Fruit fly (Drosophila melanogaster): ENCODE measurements around the gene CG2685.

The CG2685 gene

DNA sequence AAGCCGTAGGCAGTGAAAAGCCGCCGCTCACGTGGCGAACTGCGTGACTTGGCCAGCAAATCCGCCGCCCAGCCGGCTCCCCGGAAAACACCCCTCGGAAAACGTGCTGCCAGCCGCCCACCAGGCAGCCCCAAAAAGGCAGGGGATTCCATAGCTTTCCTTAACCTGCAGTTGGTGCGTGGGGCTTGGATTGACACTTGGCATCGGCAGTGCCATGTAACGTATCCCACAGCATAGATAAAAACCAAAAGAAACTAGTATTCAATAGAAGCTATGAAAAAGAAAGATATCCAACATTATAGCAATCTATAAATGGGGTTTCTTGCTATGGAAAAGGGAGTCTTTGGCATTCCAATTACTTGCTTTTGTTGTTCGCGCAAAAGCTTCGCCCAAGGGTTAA is 28.7 kb downstream of the CG2685 start:
- TF ChIP-seq CG12605 (GFP tag; IDR thresholded peaks at IDR 0.05) (no peak), CG34367 (tag; optimal IDR thresholded peaks at IDR 0.05) (no peak), CG9948 (tag; optimal IDR thresholded peaks at IDR 0.05) (no peak), Ets98B (GFP tag; IDR thresholded peaks at IDR 0.05) (no peak), CG4496 (GFP tag; IDR thresholded peaks at IDR 0.05) (no peak), Pif1B (GFP tag; optimal IDR thresholded peaks at IDR 0.05) (no peak), Pif1A (GFP tag; optimal IDR thresholded peaks at IDR 0.05) (peak; percentile 8), CG17806 (tag; optimal IDR thresholded peaks at IDR 0.05) (no peak), EcR (GFP tag; optimal IDR thresholded peaks at IDR 0.05) (no peak), CG15710 (tag; optimal IDR thresholded peaks at IDR 0.05) (no peak), CG32121 (GFP tag; IDR thresholded peaks at IDR 0.05) (peak; percentile 58), CG8301 (tag; optimal IDR thresholded peaks at IDR 0.05) (peak; percentile 3), fd96Ca (GFP tag; IDR thresholded peaks at IDR 0.05) (no peak), rn (GFP tag; IDR thresholded peaks at IDR 0.05) (no peak), CG10348 (GFP tag; IDR thresholded peaks at IDR 0.05) (no peak), CG14655 (GFP tag; optimal IDR thresholded peaks at IDR 0.05) (no peak), D1 (tag; optimal IDR thresholded peaks at IDR 0.05) (no peak), CG13204 (GFP tag; optimal IDR thresholded peaks at IDR 0.05) (no peak), gl (tag; optimal IDR thresholded peaks at IDR 0.05) (no peak), Snoo (tag; optimal IDR thresholded peaks at IDR 0.05) (no peak), CG8159 (tag; optimal IDR thresholded peaks at IDR 0.05) (no peak)

DNA sequence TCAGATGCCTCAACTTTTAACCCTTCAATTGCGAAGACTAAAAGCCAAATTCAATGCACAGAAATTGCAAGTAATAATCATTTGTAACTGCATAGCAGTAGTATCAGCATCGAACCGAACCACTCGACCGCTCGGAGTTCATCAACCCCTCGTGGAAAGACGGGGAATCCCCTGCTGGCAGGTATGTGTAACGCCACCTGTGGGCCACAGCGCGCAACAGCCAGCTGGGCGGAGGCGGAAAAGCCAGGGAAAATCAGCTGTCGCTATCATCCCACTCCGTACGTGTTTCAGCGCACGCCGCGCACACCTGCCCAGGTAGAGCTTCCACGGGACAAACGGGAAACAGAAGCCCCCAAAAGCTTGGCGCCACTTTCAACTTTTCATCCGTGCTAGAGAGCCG is 29.3 kb downstream of the CG2685 start:
- TF ChIP-seq gl (tag; optimal IDR thresholded peaks at IDR 0.05) (no peak), EcR (GFP tag; optimal IDR thresholded peaks at IDR 0.05) (peak; percentile 71)

DNA sequence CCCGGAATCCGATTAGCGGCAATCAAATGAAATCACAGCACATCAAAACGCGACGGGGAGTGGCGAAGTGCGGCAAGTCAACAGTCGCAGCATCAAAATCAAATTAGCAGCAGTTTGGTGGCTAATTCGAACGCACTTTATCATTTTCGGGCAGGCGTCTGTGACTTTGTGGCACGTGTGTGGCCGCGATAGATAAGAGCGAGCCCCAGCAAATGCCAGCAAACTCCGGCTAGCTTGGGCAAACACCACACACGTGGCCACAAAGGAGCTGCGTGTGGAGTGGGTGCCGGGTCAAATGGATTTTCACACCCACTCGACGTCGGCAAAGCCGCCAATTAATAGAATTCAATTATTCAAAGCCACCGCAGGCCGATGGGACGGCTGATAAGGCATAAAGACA is 29.8 kb downstream of the CG2685 start:
- TF ChIP-seq CG12605 (GFP tag; IDR thresholded peaks at IDR 0.05) (no peak), CG32121 (GFP tag; IDR thresholded peaks at IDR 0.05) (no peak), CG17806 (tag; optimal IDR thresholded peaks at IDR 0.05) (no peak), CG34367 (tag; optimal IDR thresholded peaks at IDR 0.05) (no peak), CG15710 (tag; optimal IDR thresholded peaks at IDR 0.05) (no peak), D1 (tag; optimal IDR thresholded peaks at IDR 0.05) (no peak), CG8301 (tag; optimal IDR thresholded peaks at IDR 0.05) (no peak), CG4496 (GFP tag; IDR thresholded peaks at IDR 0.05) (no peak), gl (tag; optimal IDR thresholded peaks at IDR 0.05) (no peak), CG10348 (GFP tag; IDR thresholded peaks at IDR 0.05) (no peak), CG14655 (GFP tag; optimal IDR thresholded peaks at IDR 0.05) (no peak), Pif1B (GFP tag; optimal IDR thresholded peaks at IDR 0.05) (no peak), CG13204 (GFP tag; optimal IDR thresholded peaks at IDR 0.05) (no peak)

DNA sequence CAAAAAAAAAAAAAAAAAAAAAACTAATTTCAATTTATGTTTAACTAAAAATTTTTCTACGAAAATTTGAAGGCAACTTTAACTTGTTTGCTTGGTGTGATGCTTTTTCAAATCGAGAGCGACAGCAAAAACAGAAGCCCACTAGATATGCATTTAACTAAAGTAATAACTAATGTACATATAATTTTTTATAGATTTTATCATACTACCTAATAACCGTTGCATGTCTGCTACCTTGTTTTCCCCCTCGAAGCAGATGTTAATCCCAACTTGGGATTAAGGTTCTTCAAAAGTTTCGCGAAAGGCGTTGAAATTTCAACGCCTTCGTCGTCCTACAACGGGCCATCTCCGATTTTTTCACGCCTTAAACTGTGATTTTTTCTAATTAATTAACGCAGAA is 30.9 kb downstream of the CG2685 start, which contains the start of gene CG2652:
TSS of gene CG2652 (minus strand) at position 101 of the 400 bp plus-strand sequence.
- TF ChIP-seq gl (tag; optimal IDR thresholded peaks at IDR 0.05), result no peak
- TF ChIP-seq Ets98B (GFP tag; IDR thresholded peaks at IDR 0.05), result no peak
- TF ChIP-seq fd96Ca (GFP tag; IDR thresholded peaks at IDR 0.05), result no peak
- TF ChIP-seq Snoo (tag; optimal IDR thresholded peaks at IDR 0.05), result no peak
- TF ChIP-seq D1 (tag; optimal IDR thresholded peaks at IDR 0.05), result no peak
- no peak for TF ChIP-seq CG14655 (GFP tag; optimal IDR thresholded peaks at IDR 0.05)
- no peak for TF ChIP-seq CG4496 (GFP tag; IDR thresholded peaks at IDR 0.05)
- no peak for TF ChIP-seq CG17806 (tag; optimal IDR thresholded peaks at IDR 0.05)
- no peak for TF ChIP-seq rn (GFP tag; IDR thresholded peaks at IDR 0.05)
- no peak for TF ChIP-seq CG12605 (GFP tag; IDR thresholded peaks at IDR 0.05)
- TF ChIP-seq CG10348 (GFP tag; IDR thresholded peaks at IDR 0.05), result no peak
- no peak for TF ChIP-seq CG34367 (tag; optimal IDR thresholded peaks at IDR 0.05)

DNA sequence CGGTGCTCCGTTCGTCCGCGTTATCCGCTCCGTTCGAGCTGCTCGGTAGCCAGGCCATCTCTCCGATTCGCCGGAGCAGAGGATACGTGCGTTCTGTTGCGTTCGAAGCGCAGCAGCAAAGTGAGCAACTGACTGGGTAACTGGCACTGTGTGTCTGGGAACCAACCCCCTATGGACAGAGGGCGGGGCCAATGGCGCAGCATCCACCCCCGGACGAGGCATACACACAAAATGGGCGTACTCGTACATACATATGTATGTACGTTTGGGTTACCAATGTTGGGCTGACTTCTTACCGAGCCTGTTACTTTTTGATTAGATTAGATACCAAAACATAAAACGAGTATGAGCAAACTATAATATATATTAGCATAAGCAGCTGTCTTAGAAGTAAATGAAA is 32.2 kb downstream of the CG2685 start, which contains the start of gene HLH3B:
TSS of gene HLH3B (minus strand) at position 123 of the 400 bp plus-strand sequence.
- TF ChIP-seq CG15710 (tag; optimal IDR thresholded peaks at IDR 0.05) (no peak), Pif1B (GFP tag; optimal IDR thresholded peaks at IDR 0.05) (no peak), gl (tag; optimal IDR thresholded peaks at IDR 0.05) (no peak), CG8159 (tag; optimal IDR thresholded peaks at IDR 0.05) (no peak)

DNA sequence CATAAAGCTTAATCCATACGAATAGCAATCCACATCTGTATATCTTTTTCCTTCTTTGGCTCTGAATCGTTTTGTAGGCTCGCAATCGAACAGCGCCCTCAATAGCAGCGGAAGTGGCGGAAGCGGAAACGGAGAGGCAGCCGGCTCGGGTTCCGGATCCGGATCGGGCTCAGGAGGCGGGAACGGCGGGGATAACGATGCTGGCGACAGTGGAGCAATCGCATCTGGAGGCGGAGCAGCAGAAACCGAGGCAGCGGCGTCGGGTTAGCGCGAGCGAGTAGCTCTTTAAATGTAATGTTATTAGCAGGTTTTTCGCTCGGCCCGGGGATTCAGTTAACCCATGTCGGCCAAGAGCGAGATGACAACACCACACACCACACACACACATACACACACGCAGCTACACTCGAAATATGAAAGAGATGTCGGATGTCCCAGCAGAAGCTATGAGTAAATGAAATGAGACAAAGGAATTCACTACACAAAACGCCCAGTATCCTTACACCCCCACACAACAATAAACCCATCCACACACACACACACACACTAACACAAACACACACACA is 36.7 kb downstream of the CG2685 start:
- peak; percentile 59; the same call in 2 of the 3 replicates for TF ChIP-seq CG4496 (GFP tag; IDR thresholded peaks at IDR 0.05)
- no peak for TF ChIP-seq D1 (tag; optimal IDR thresholded peaks at IDR 0.05)
- no peak for TF ChIP-seq Snoo (tag; optimal IDR thresholded peaks at IDR 0.05)

DNA sequence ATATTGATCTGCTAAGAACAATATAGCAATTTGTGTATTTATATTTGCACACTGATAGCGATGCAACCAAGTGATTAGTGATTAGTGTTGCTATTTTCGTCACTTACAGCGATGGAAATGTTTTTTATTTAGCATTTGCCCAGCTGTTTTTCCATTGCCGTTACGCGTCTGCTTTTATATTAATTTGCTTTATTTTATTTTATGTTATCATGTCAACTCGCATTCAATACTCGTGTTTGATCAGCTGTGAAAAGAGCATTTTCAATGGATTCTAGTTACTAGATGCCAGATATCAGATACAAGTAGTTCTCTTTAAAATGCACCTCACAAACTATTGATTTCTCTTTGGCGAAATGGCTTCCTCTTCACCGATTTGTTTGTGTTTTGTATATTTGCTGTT is 50.3 kb downstream of the CG2685 start:
- no peak for TF ChIP-seq Pif1B (GFP tag; optimal IDR thresholded peaks at IDR 0.05)
- TF ChIP-seq EcR (GFP tag; optimal IDR thresholded peaks at IDR 0.05), result no peak
- TF ChIP-seq CG8159 (tag; optimal IDR thresholded peaks at IDR 0.05), result no peak
- no peak for TF ChIP-seq CG12605 (GFP tag; IDR thresholded peaks at IDR 0.05)

Measured in whole organism, pupa.